Worm (Caenorhabditis elegans) whole organism, young adult: ENCODE measurements around the gene nhr-32.

ENCODE experiments used
- K11D2.4 ChIP-seq: fragments of 200-800 bp; sonication (Bioruptor generic); IDR thresholded peaks from 2 replicates; pipeline ENCODE4 v1.3.6; 2022; ENCODE audit warnings: missing genetic modification reagents, missing genetic modification characterization, missing compliant biosample characterization
- ama-1 ChIP-seq, 3 experiments: fragments of 150-350 bp in 1 of 3; sonication (generic microtip) in 2 of 3; optimal IDR thresholded peaks; 2 replicates each; lab custom pipeline; 2014 to 2018; ENCODE audit warnings: missing biosample characterization in 2 of 3, missing genetic modification characterization in 2 of 3, missing genetic modification reagents in 2 of 3
- athp-1 ChIP-seq: sonication (generic microtip); optimal IDR thresholded peaks from 2 replicates; lab custom pipeline; 2017; ENCODE audit warnings: mild to moderate bottlenecking, missing genetic modification characterization, missing compliant biosample characterization
- ceh-100 ChIP-seq: fragments of 200-800 bp; sonication (Bioruptor generic); IDR thresholded peaks from 2 replicates; pipeline ENCODE4 v1.3.6; 2022; ENCODE audit warnings: missing genetic modification reagents, missing genetic modification characterization, missing compliant biosample characterization
- ceh-58 ChIP-seq: fragments of 200-800 bp; sonication (Bioruptor generic); IDR thresholded peaks from 2 replicates; pipeline ENCODE4 v1.3.6; 2022; ENCODE audit warnings: missing genetic modification characterization, missing compliant biosample characterization
- ceh-79 ChIP-seq: sonication (generic microtip); optimal IDR thresholded peaks from 2 replicates; lab custom pipeline; 2017; ENCODE audit warnings: mild to moderate bottlenecking, missing genetic modification characterization, missing compliant biosample characterization
- ceh-91 ChIP-seq: fragments of 200-800 bp; sonication (Bioruptor generic); IDR thresholded peaks from 2 replicates; pipeline ENCODE4 v1.3.6; 2022; ENCODE audit warnings: missing genetic modification reagents, missing genetic modification characterization, missing compliant biosample characterization
- efl-1 ChIP-seq: fragments of 150-350 bp; optimal IDR thresholded peaks from 2 replicates; lab custom pipeline; 2014; ENCODE audit warnings: missing biosample characterization, missing genetic modification reagents, missing genetic modification characterization
- egl-44 ChIP-seq: fragments of 200-800 bp; sonication (Bioruptor generic); IDR thresholded peaks from 2 replicates; pipeline ENCODE4 v1.3.6; 2022; ENCODE audit warnings: missing genetic modification reagents, missing genetic modification characterization, missing compliant biosample characterization
- ekl-4 ChIP-seq: fragments of 200-800 bp; sonication (Bioruptor generic); IDR thresholded peaks from 2 replicates; pipeline ENCODE4 v1.3.6; 2022; ENCODE audit warnings: missing genetic modification reagents, missing genetic modification characterization, missing compliant biosample characterization
- ets-4 ChIP-seq: fragments of 200-800 bp; sonication (Bioruptor generic); optimal IDR thresholded peaks from 2 replicates; lab custom pipeline; 2018; ENCODE audit warnings: mild to moderate bottlenecking, missing genetic modification characterization, missing compliant biosample characterization
- sdz-38 ChIP-seq: sonication (generic microtip); optimal IDR thresholded peaks from 2 replicates; lab custom pipeline; 2016; ENCODE audit warnings: missing genotype, missing genetic modification characterization, missing compliant biosample characterization
- somi-1 ChIP-seq: fragments of 200-800 bp; sonication (Bioruptor generic); optimal IDR thresholded peaks from 2 replicates; lab custom pipeline; 2018; ENCODE audit warnings: mild to moderate bottlenecking, missing genetic modification characterization, missing compliant biosample characterization

DNA sequence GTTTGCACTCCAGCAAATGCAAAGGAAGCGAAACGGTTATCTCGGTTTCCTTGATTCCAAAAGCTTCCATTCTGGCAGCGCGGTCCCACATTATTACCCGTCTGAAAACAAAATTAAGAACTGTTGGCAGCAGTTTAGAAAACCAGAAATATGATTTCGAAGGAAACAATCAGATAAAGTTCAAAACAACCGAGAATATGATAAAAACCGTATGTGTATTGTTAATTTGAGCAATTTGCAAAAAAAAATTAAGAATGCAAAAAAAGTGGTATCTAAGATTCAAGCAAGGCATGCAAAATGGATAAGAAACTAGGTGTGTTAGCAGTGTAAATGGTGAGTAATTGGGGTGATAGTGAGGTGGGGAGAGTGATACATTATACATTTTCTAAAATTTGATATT lies 37.0 kb downstream of the nhr-32 start, which contains the start of gene R04D3.4:
- TF ChIP-seq ceh-58 (GFP tag; lab: Robert Waterston, UW), result no peak
- no peak for TF ChIP-seq sdz-38 (tag; lab: Kevin White, UChicago)
- TF ChIP-seq ceh-91 (GFP tag; lab: Robert Waterston, UW), result no peak
- no peak for TF ChIP-seq efl-1 (GFP tag; lab: Kevin White, UChicago)
- TF ChIP-seq ama-1 (optimal IDR thresholded peaks at IDR 0.05; lab: Kevin White, UChicago), result no peak
- no peak for TF ChIP-seq ama-1 (GFP tag; optimal IDR thresholded peaks at IDR 0.05; lab: Kevin White, UChicago)
- no peak for TF ChIP-seq athp-1
- no peak for TF ChIP-seq ceh-100 (GFP tag; lab: Robert Waterston, UW)
- no peak for TF ChIP-seq ceh-79 (tag; lab: Kevin White, UChicago)
- no peak for TF ChIP-seq ets-4 (GFP tag; lab: Kevin White, UChicago)
- TF ChIP-seq egl-44 (GFP tag; lab: Robert Waterston, UW), result no peak
- TF ChIP-seq ekl-4 (GFP tag; lab: Robert Waterston, UW), result no peak
- TF ChIP-seq K11D2.4 (GFP tag; lab: Robert Waterston, UW), result no peak
- TF ChIP-seq somi-1 (GFP tag; lab: Kevin White, UChicago), result no peak
